Worm (Caenorhabditis elegans) whole organism, mixed stage, embryonic: Measurements from ENCODE around the gene zig-6.

Experiments
- M03D4.4 ChIP-seq: sonication (generic microtip); optimal IDR thresholded peaks from 2 replicates; lab custom pipeline; 2017; ENCODE audit warnings: mild to moderate bottlenecking, missing genetic modification characterization, missing compliant biosample characterization
- bed-3 ChIP-seq: fragments of 200-800 bp; sonication (Bioruptor generic); optimal IDR thresholded peaks from 3 replicates; lab custom pipeline; 2018; ENCODE audit warnings: mild to moderate bottlenecking, missing genetic modification characterization, moderate library complexity, missing compliant biosample characterization
- blmp-1 ChIP-seq: fragments of 150-350 bp; optimal IDR thresholded peaks from 2 replicates; lab custom pipeline; 2014; ENCODE audit warnings: missing biosample characterization, missing genetic modification characterization
- ceh-39 ChIP-seq: fragments of 150-350 bp; optimal IDR thresholded peaks from 2 replicates; lab custom pipeline; 2014; ENCODE audit warnings: missing biosample characterization, missing genetic modification characterization
- ceh-43 ChIP-seq: fragments of 200-800 bp; sonication (Bioruptor generic); optimal IDR thresholded peaks from 2 replicates; lab custom pipeline; 2018; ENCODE audit warnings: mild to moderate bottlenecking, missing genetic modification characterization, moderate library complexity, missing compliant biosample characterization
- ceh-83 ChIP-seq: fragments of 200-800 bp; sonication (Bioruptor generic); optimal IDR thresholded peaks from 2 replicates; lab custom pipeline; 2018; ENCODE audit warnings: mild to moderate bottlenecking, missing genetic modification characterization, missing compliant biosample characterization
- ces-1 ChIP-seq: fragments of 150-350 bp; optimal IDR thresholded peaks from 2 replicates; lab custom pipeline; 2014; ENCODE audit warnings: missing biosample characterization, missing genetic modification reagents, missing genetic modification characterization
- cnd-1 ChIP-seq: fragments of 200-800 bp; sonication (Bioruptor generic); optimal IDR thresholded peaks from 2 replicates; lab custom pipeline; 2018; ENCODE audit warnings: mild to moderate bottlenecking, missing genetic modification characterization, missing compliant biosample characterization
- drap-1 ChIP-seq: fragments of 200-800 bp; sonication (Bioruptor generic); optimal IDR thresholded peaks from 3 replicates; lab custom pipeline; 2018; ENCODE audit warnings: mild to moderate bottlenecking, missing genetic modification characterization, missing compliant biosample characterization
- elt-1 ChIP-seq: sonication (generic microtip); optimal IDR thresholded peaks from 2 replicates; lab custom pipeline; 2017; ENCODE audit warnings: missing genetic modification characterization, mild to moderate bottlenecking, missing compliant biosample characterization, antibody characterized with exemption, moderate library complexity, borderline replicate concordance; ENCODE audit not compliant: insufficient read depth
- flh-1 ChIP-seq: fragments of 200-800 bp; sonication (Bioruptor generic); optimal IDR thresholded peaks from 2 replicates; lab custom pipeline; 2018; ENCODE audit warnings: mild to moderate bottlenecking, missing genetic modification characterization, moderate library complexity, missing compliant biosample characterization
- ham-2 ChIP-seq: fragments of 200-800 bp; sonication (Bioruptor generic); optimal IDR thresholded peaks from 2 replicates; lab custom pipeline; 2018; ENCODE audit warnings: mild to moderate bottlenecking, missing genetic modification characterization, missing compliant biosample characterization
- hlh-1 ChIP-seq: fragments of 150-350 bp; optimal IDR thresholded peaks from 2 replicates; lab custom pipeline; 2014; ENCODE audit warnings: missing biosample characterization, missing genetic modification reagents, missing genetic modification characterization
- lin-13 ChIP-seq: fragments of 150-350 bp; optimal IDR thresholded peaks from 2 replicates; lab custom pipeline; 2014; ENCODE audit warnings: missing biosample characterization, missing genetic modification characterization
- lin-32 ChIP-seq: fragments of 200-800 bp; sonication (Bioruptor generic); optimal IDR thresholded peaks from 2 replicates; lab custom pipeline; 2018; ENCODE audit warnings: mild to moderate bottlenecking, missing genetic modification characterization, missing compliant biosample characterization
- lsy-2 ChIP-seq: fragments of 150-350 bp; optimal IDR thresholded peaks from 2 replicates; lab custom pipeline; 2014; ENCODE audit warnings: missing biosample characterization, missing genetic modification characterization
- mab-5 ChIP-seq: fragments of 150-350 bp; optimal IDR thresholded peaks from 2 replicates; lab custom pipeline; 2014; ENCODE audit warnings: missing biosample characterization, missing genetic modification characterization
- mls-2 ChIP-seq: sonication (generic microtip); optimal IDR thresholded peaks from 2 replicates; lab custom pipeline; 2016; ENCODE audit warnings: mild to moderate bottlenecking, missing genetic modification characterization, moderate library complexity, missing compliant biosample characterization
- nhr-12 ChIP-seq: fragments of 150-350 bp; optimal IDR thresholded peaks from 2 replicates; lab custom pipeline; 2014; ENCODE audit warnings: missing biosample characterization, missing genetic modification characterization
- nhr-2 ChIP-seq: fragments of 150-350 bp; optimal IDR thresholded peaks from 2 replicates; lab custom pipeline; 2014; ENCODE audit warnings: missing biosample characterization, missing genetic modification characterization
- nhr-237 ChIP-seq: fragments of 150-350 bp; optimal IDR thresholded peaks from 2 replicates; lab custom pipeline; 2014; ENCODE audit warnings: missing biosample characterization, missing genetic modification characterization
- nhr-28 ChIP-seq: fragments of 150-350 bp; optimal IDR thresholded peaks from 2 replicates; lab custom pipeline; 2014; ENCODE audit warnings: missing biosample characterization, missing genetic modification characterization
- nhr-76 ChIP-seq: sonication (generic microtip); optimal IDR thresholded peaks from 2 replicates; lab custom pipeline; 2017; ENCODE audit warnings: missing biosample characterization, missing genetic modification characterization
- pha-4 ChIP-seq: fragments of 150-350 bp; optimal IDR thresholded peaks from 2 replicates; lab custom pipeline; 2018; ENCODE audit warnings: missing biosample characterization, missing genetic modification reagents, missing genetic modification characterization
- snpc-4 ChIP-seq: fragments of 150-350 bp; optimal IDR thresholded peaks from 2 replicates; lab custom pipeline; 2014; ENCODE audit warnings: missing biosample characterization, missing genetic modification characterization
- sptf-1 ChIP-seq: sonication (generic microtip); optimal IDR thresholded peaks from 2 replicates; lab custom pipeline; 2017; ENCODE audit warnings: mild to moderate bottlenecking, missing genetic modification characterization, moderate library complexity, missing compliant biosample characterization
- tbx-8 ChIP-seq: fragments of 200-800 bp; sonication (Bioruptor generic); optimal IDR thresholded peaks from 2 replicates; lab custom pipeline; 2018; ENCODE audit warnings: mild to moderate bottlenecking, missing genetic modification characterization, moderate library complexity, missing compliant biosample characterization
- unc-120 ChIP-seq: sonication (generic microtip); optimal IDR thresholded peaks from 2 replicates; lab custom pipeline; 2017; ENCODE audit warnings: missing genetic modification characterization, missing compliant biosample characterization; ENCODE audit not compliant: poor library complexity, severe bottlenecking
- unc-39 ChIP-seq: fragments of 150-350 bp; optimal IDR thresholded peaks from 2 replicates; lab custom pipeline; 2014; ENCODE audit warnings: missing biosample characterization, missing genetic modification characterization
- unc-62 ChIP-seq: fragments of 150-350 bp; optimal IDR thresholded peaks from 2 replicates; lab custom pipeline; 2014; ENCODE audit warnings: missing biosample characterization, missing genetic modification reagents, missing genetic modification characterization
- zip-8 ChIP-seq: fragments of 150-350 bp; optimal IDR thresholded peaks from 2 replicates; lab custom pipeline; 2014; ENCODE audit warnings: missing biosample characterization, missing genetic modification characterization
- ztf-11 ChIP-seq: fragments of 150-350 bp; optimal IDR thresholded peaks from 2 replicates; lab custom pipeline; 2014; ENCODE audit warnings: missing biosample characterization, missing genetic modification characterization

Gene zig-6

DNA sequence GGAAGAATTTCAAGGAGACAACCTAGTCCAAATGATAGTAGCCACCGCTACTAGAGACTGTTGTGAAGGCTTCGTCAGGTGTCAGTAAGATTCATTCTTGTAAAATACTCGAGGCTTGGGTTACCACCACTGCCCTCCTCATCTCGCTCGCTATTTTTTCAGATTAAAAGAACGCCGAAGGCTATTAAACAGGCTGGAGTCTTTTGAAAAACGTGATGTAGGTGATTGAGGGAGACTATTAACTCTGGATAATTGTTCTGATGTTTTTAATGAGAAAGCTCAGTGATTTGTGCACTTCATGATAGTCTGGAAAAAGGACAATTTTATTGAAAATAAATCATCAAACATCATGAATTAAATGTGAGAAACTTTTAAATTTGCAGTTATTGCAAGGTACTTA, at the start of gene zig-6:
TSS of gene zig-6 (minus strand) at position 101 of the 400 bp plus-strand sequence.
- no peak for TF ChIP-seq ces-1
- TF ChIP-seq ceh-83 (GFP tag; lab: Kevin White, UChicago) = no peak
- no peak for TF ChIP-seq nhr-28 (tag; lab: Kevin White, UChicago)
- no peak for TF ChIP-seq mab-5 (tag; lab: Kevin White, UChicago)
- no peak for TF ChIP-seq flh-1 (GFP tag; lab: Kevin White, UChicago)
- no peak for TF ChIP-seq nhr-2 (tag; lab: Kevin White, UChicago)
- no peak for TF ChIP-seq drap-1 (GFP tag; lab: Kevin White, UChicago)
- TF ChIP-seq M03D4.4 (tag; lab: Kevin White, UChicago) = no peak
- TF ChIP-seq elt-1 = no peak

DNA sequence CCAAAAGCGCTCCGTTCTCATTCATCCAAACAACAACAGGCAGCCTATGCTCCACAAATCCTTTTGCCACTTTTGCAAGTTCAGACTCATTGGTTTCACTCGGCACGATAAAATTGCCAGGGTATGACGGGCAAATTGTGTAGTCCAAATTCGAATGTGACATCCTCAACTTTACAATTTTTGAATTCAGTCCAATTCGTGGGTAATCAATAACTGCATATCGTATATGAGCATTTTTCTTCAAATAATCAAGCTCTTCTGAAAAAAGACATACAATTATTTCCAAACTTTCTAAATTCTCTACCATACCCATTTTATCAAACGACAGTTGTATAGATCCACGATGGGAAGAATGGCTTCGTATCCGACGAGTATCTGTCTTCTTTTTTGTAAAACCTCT, 49.4 kb upstream of the zig-6 start:
- TF ChIP-seq tbx-8 (GFP tag; lab: Kevin White, UChicago) (no peak), hlh-1 (tag; lab: Kevin White, UChicago) (no peak), ceh-43 (GFP tag; lab: Kevin White, UChicago) (no peak), lin-32 (no peak), flh-1 (GFP tag; lab: Kevin White, UChicago) (no peak), bed-3 (GFP tag; lab: Kevin White, UChicago) (no peak), nhr-76 (tag; lab: Kevin White, UChicago) (no peak), lin-13 (tag; lab: Kevin White, UChicago) (no peak), nhr-2 (tag; lab: Kevin White, UChicago) (no peak), sptf-1 (tag; lab: Kevin White, UChicago) (no peak), nhr-237 (tag; lab: Kevin White, UChicago) (no peak), zip-8 (tag; lab: Kevin White, UChicago) (no peak), elt-1 (no peak)

DNA sequence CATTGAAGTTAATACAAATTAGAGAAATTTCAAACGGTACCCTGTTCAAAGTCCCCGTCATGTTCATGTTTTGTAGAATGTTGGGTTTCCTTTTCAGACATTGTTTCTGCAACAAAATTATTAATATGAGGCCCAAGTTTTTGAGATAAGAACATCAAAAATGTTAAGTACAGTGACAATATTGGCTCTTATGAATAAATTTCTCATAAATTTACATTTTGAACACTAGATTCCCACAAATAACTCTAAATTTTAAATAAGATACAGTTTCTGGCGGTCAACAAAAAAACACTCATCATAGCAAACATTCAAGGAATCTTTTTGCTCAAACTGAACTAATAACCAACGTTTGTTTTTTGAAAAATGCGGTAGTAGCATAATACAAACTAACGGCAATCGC, 37.4 kb upstream of the zig-6 start, which contains the start of gene H28G03.3:
TSS of gene H28G03.3 (minus strand) at position 101 of the 400 bp plus-strand sequence.
- TF ChIP-seq nhr-2 (tag; lab: Kevin White, UChicago) (no peak), pha-4 (tag; lab: Kevin White, UChicago) (no peak), blmp-1 (tag; lab: Kevin White, UChicago) (no peak), ztf-11 (tag; lab: Kevin White, UChicago) (no peak), nhr-12 (tag; lab: Kevin White, UChicago) (no peak), cnd-1 (tag; lab: Kevin White, UChicago) (no peak), bed-3 (GFP tag; lab: Kevin White, UChicago) (no peak), mab-5 (tag; lab: Kevin White, UChicago) (no peak), zip-8 (tag; lab: Kevin White, UChicago) (no peak), sptf-1 (tag; lab: Kevin White, UChicago) (no peak), tbx-8 (GFP tag; lab: Kevin White, UChicago) (no peak), snpc-4 (tag; lab: Kevin White, UChicago) (no peak), ceh-39 (tag; lab: Kevin White, UChicago) (no peak), unc-62 (GFP tag; lab: Kevin White, UChicago) (no peak), flh-1 (GFP tag; lab: Kevin White, UChicago) (no peak)

DNA sequence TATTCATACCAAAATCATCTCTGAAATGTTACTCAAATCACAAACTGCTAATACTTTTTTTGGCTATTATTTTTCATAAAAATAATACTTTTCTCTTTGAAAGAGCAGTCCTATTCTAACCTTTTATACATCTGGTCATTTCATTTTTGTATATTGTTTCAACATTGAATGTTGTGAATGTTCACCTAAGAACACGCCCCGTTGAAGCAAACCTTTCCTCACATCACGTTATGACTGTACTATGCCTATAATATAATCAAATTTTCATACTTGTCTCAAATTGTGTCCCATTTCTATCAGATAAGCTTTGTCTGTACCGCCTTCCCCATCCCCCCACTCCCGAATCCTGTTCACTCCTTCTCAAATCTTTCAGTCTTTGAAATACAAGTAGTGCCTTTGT, 29.4 kb upstream of the zig-6 start:
- no peak for TF ChIP-seq lin-32
- no peak for TF ChIP-seq elt-1
- no peak for TF ChIP-seq unc-62 (GFP tag; lab: Kevin White, UChicago)
- no peak for TF ChIP-seq flh-1 (GFP tag; lab: Kevin White, UChicago)
- no peak for TF ChIP-seq mls-2 (tag; lab: Kevin White, UChicago)
- TF ChIP-seq unc-120 (tag; lab: Kevin White, UChicago) = no peak
- no peak for TF ChIP-seq unc-39 (tag; lab: Kevin White, UChicago)
- no peak for TF ChIP-seq blmp-1 (tag; lab: Kevin White, UChicago)
- no peak for TF ChIP-seq ham-2 (GFP tag; lab: Kevin White, UChicago)
- no peak for TF ChIP-seq nhr-28 (tag; lab: Kevin White, UChicago)
- TF ChIP-seq nhr-237 (tag; lab: Kevin White, UChicago) = no peak
- TF ChIP-seq pha-4 (tag; lab: Kevin White, UChicago) = no peak
- no peak for TF ChIP-seq sptf-1 (tag; lab: Kevin White, UChicago)
- TF ChIP-seq ceh-43 (GFP tag; lab: Kevin White, UChicago) = no peak
- no peak for TF ChIP-seq lsy-2 (tag; lab: Kevin White, UChicago)
- TF ChIP-seq zip-8 (tag; lab: Kevin White, UChicago) = no peak
- no peak for TF ChIP-seq ces-1
- no peak for TF ChIP-seq ceh-39 (tag; lab: Kevin White, UChicago)
- TF ChIP-seq tbx-8 (GFP tag; lab: Kevin White, UChicago) = no peak
